Fruit fly (Drosophila melanogaster) whole organism, pupa: Measurements from ENCODE around the gene CG17097.

Source experiments
- CG15710 ChIP-seq: fragments of 200-800 bp; sonication (Bioruptor generic); optimal IDR thresholded peaks from 2 replicates; lab custom pipeline; 2018; ENCODE audit warnings: missing biosample characterization, mild to moderate bottlenecking, missing genetic modification characterization, moderate library complexity
- CG4496 ChIP-seq: fragments of 200-800 bp; sonication (Bioruptor generic); IDR thresholded peaks from 3 replicates; pipeline ENCODE4 v1.3.6; 2022; ENCODE audit warnings: missing biosample characterization, missing genetic modification characterization
- EcR ChIP-seq: fragments of 200-800 bp; sonication (Bioruptor generic); optimal IDR thresholded peaks from 3 replicates; lab custom pipeline; 2019; ENCODE audit warnings: missing biosample characterization, missing genetic modification characterization, mild to moderate bottlenecking, moderate library complexity, missing genetic modification reagents
- Ets98B ChIP-seq: fragments of 200-800 bp; sonication (Bioruptor generic); IDR thresholded peaks from 2 replicates; pipeline ENCODE4 v1.3.6; 2022; ENCODE audit warnings: missing biosample characterization, missing genetic modification characterization
- fd96Ca ChIP-seq: fragments of 200-800 bp; sonication (Bioruptor generic); IDR thresholded peaks from 3 replicates; pipeline ENCODE4 v1.3.6; 2022; ENCODE audit warnings: missing biosample characterization, missing genetic modification characterization

DNA sequence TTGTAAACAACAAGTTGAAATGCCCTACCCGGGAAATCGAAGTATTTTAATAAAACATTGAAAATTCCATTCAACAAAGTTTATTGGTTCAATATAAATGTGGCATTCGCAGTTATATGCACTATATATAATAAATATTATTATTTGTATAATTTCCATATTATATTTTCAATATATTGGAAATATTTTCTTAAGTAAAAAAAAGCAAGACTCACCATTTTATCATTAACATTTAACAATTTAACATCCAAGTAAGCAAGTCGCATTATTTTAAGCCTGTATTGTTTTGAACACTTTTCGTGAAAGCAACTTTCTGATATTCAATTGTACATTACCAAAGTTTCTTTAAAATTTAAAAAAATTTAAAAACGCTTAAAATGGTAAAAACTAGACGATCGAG is 11.8 kb downstream of the CG17097 start, which contains the start of gene CG45690:
- TF ChIP-seq EcR (GFP tag; lab: Kevin White, UChicago) (no peak), fd96Ca (GFP tag; lab: Robert Waterston, UW) (no peak), CG4496 (GFP tag; lab: Robert Waterston, UW) (no peak), Ets98B (GFP tag; lab: Robert Waterston, UW) (no peak), CG15710 (no peak)
